Worm (Caenorhabditis elegans) whole organism, young adult: ENCODE data around the gene F12A10.8.

Experiments
- ama-1 ChIP-seq, 3 experiments: fragments of 150-350 bp in 1 of 3; sonication (generic microtip) in 2 of 3; optimal IDR thresholded peaks; 2 replicates each; lab custom pipeline; 2014 to 2018; ENCODE audit warnings: missing biosample characterization in 2 of 3, missing genetic modification characterization in 2 of 3, missing genetic modification reagents in 2 of 3
- atf-7 ChIP-seq: sonication (generic microtip); optimal IDR thresholded peaks from 2 replicates; lab custom pipeline; 2017; ENCODE audit warnings: mild to moderate bottlenecking, missing genetic modification characterization, missing compliant biosample characterization
- attf-3 ChIP-seq: fragments of 200-800 bp; sonication (Bioruptor generic); conservative IDR thresholded peaks from 2 replicates; pipeline ENCODE4 v1.3.6; 2022; ENCODE audit warnings: missing genetic modification reagents, missing genetic modification characterization, missing compliant biosample characterization
- hsf-1 ChIP-seq: fragments of 200-800 bp; sonication (Bioruptor generic); IDR thresholded peaks from 2 replicates; pipeline ENCODE4 v1.3.6; 2022; ENCODE audit warnings: missing genetic modification reagents, missing genetic modification characterization, missing compliant biosample characterization
- lsl-1 ChIP-seq: fragments of 200-800 bp; sonication (Bioruptor generic); optimal IDR thresholded peaks from 2 replicates; lab custom pipeline; 2018; ENCODE audit warnings: mild to moderate bottlenecking, missing genetic modification characterization, moderate library complexity, missing compliant biosample characterization
- pha-4 ChIP-seq: fragments of 150-350 bp; sonication (generic microtip); optimal IDR thresholded peaks from 2 replicates; lab custom pipeline; 2014; ENCODE audit warnings: missing biosample characterization, missing genetic modification reagents, missing genetic modification characterization

DNA sequence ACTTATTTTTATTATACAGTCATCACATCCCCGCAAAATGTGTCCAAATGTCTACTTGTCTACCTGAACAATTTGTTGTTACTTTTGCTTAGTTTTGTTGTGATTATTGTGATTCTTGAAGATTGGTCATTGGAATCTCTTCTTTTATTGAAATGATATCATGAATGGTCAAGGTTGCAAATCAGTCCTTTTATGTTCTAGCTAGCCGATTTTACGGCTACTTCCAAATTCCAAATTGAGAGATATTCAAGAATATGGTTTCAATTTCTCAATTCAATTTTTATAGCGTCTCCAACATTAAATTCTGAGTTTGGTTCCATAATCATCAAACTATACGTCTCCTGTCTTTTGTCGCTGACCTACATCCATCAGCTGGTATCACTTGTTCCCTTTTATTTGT is 49.6 kb downstream of the F12A10.8 start:
- TF ChIP-seq attf-3 (GFP tag; lab: Robert Waterston, UW) = no peak
- no peak for TF ChIP-seq ama-1 (optimal IDR thresholded peaks at IDR 0.05; lab: Kevin White, UChicago)
- no peak for TF ChIP-seq ama-1 (GFP tag; optimal IDR thresholded peaks at IDR 0.05; lab: Kevin White, UChicago)
- TF ChIP-seq lsl-1 = no peak
- no peak for TF ChIP-seq pha-4 (tag; lab: Kevin White, UChicago)
- no peak for TF ChIP-seq atf-7 (tag; lab: Kevin White, UChicago)
- no peak for TF ChIP-seq hsf-1 (GFP tag; lab: Robert Waterston, UW)
